Fruit fly (Drosophila melanogaster): Measurements from ENCODE around the gene Irp-1A.

DNA sequence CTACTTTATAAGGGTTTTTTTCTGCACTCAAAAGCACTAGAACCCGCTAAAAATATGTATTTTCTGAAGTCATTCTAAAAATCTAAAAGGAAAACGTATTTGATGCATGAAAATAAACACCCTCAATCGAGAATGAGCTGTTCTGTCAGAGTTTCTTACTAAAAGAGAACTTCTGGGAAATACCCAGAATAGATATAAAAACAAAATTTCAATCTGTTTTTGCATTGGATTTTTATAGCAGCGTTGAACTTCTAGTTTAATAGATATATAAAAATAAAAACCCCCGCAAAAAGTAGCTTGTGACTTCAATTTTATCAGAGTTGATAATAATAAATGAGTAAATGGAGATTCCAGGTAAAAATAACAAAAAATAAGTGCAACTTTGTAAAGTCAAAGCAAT is 6.0 kb downstream of the Irp-1A start:
- TF ChIP-seq ttk (optimal IDR thresholded peaks at IDR 0.05): no peak
- TF ChIP-seq Sin3A (optimal IDR thresholded peaks at IDR 0.05): no peak
- no peak for TF ChIP-seq psq (optimal IDR thresholded peaks at IDR 0.05)
